Worm (Caenorhabditis elegans) whole organism, late embryonic: ENCODE results near the gene pxl-1.

Experiments
- C08G9.2 ChIP-seq: sonication (generic microtip); optimal IDR thresholded peaks from 2 replicates; lab custom pipeline; 2016; ENCODE audit warnings: mild to moderate bottlenecking, missing genetic modification characterization, moderate library complexity, missing compliant biosample characterization
- F13H6.1 ChIP-seq: sonication (generic microtip); optimal IDR thresholded peaks from 2 replicates; lab custom pipeline; 2016; ENCODE audit warnings: missing genetic modification characterization, missing compliant biosample characterization
- K09A11.1 ChIP-seq: sonication (generic microtip); optimal IDR thresholded peaks from 2 replicates; lab custom pipeline; 2017; ENCODE audit warnings: antibody characterized with exemption, mild to moderate bottlenecking, missing genetic modification characterization, missing compliant biosample characterization; ENCODE audit not compliant: insufficient read depth
- ahr-1 ChIP-seq: sonication (generic microtip); optimal IDR thresholded peaks from 2 replicates; lab custom pipeline; 2016; ENCODE audit warnings: missing genetic modification characterization, missing compliant biosample characterization
- ama-1 ChIP-seq: fragments of 150-350 bp; optimal IDR thresholded peaks from 2 replicates; lab custom pipeline; 2014
- ceh-14 ChIP-seq: sonication (generic microtip); optimal IDR thresholded peaks from 2 replicates; lab custom pipeline; 2016; ENCODE audit warnings: missing genotype, missing genetic modification characterization, missing compliant biosample characterization
- ceh-18 ChIP-seq: sonication (generic microtip); optimal IDR thresholded peaks from 2 replicates; lab custom pipeline; 2016; ENCODE audit warnings: missing genetic modification characterization, missing compliant biosample characterization
- ceh-19 ChIP-seq: fragments of 200-800 bp; sonication (Bioruptor generic); optimal IDR thresholded peaks from 2 replicates; lab custom pipeline; 2018; ENCODE audit warnings: mild to moderate bottlenecking, missing genetic modification characterization, missing compliant biosample characterization
- ceh-2 ChIP-seq: sonication (generic microtip); optimal IDR thresholded peaks from 2 replicates; lab custom pipeline; 2016; ENCODE audit warnings: missing genotype, missing genetic modification characterization, missing compliant biosample characterization
- ceh-22 ChIP-seq: sonication (generic microtip); optimal IDR thresholded peaks from 2 replicates; lab custom pipeline; 2017; ENCODE audit warnings: missing biosample characterization, missing genetic modification characterization
- ceh-34 ChIP-seq: sonication (generic microtip); optimal IDR thresholded peaks from 2 replicates; lab custom pipeline; 2016; ENCODE audit warnings: mild to moderate bottlenecking, missing genetic modification characterization, missing compliant biosample characterization
- ceh-45 ChIP-seq: fragments of 200-800 bp; sonication (Bioruptor generic); IDR thresholded peaks from 2 replicates; pipeline ENCODE4 v1.3.6; 2022; ENCODE audit warnings: missing genetic modification reagents, missing genetic modification characterization, missing compliant biosample characterization
- ceh-6 ChIP-seq: fragments of 200-800 bp; sonication (Bioruptor generic); optimal IDR thresholded peaks from 2 replicates; lab custom pipeline; 2018; ENCODE audit warnings: mild to moderate bottlenecking, missing genetic modification characterization, missing compliant biosample characterization
- che-1 ChIP-seq: sonication (generic microtip); optimal IDR thresholded peaks from 2 replicates; lab custom pipeline; 2016; ENCODE audit warnings: mild to moderate bottlenecking, missing genetic modification characterization, missing compliant biosample characterization
- dmd-4 ChIP-seq: sonication (generic microtip); optimal IDR thresholded peaks from 2 replicates; lab custom pipeline; 2016; ENCODE audit warnings: borderline replicate concordance, missing genetic modification characterization, missing compliant biosample characterization
- elt-2 ChIP-seq: sonication (generic microtip); optimal IDR thresholded peaks from 2 replicates; lab custom pipeline; 2016; ENCODE audit warnings: missing genetic modification reagents, missing genetic modification characterization, missing compliant biosample characterization
- ets-4 ChIP-seq: sonication (generic microtip); optimal IDR thresholded peaks from 2 replicates; lab custom pipeline; 2016; ENCODE audit warnings: missing genetic modification characterization, missing compliant biosample characterization
- fax-1 ChIP-seq: sonication (generic microtip); optimal IDR thresholded peaks from 2 replicates; lab custom pipeline; 2016; ENCODE audit warnings: missing genotype, missing genetic modification characterization, missing compliant biosample characterization
- fkh-10 ChIP-seq: fragments of 150-350 bp; optimal IDR thresholded peaks from 2 replicates; lab custom pipeline; 2014; ENCODE audit warnings: missing biosample characterization, missing genetic modification reagents, missing genetic modification characterization
- fkh-6 ChIP-seq: sonication (generic microtip); optimal IDR thresholded peaks from 2 replicates; lab custom pipeline; 2016; ENCODE audit warnings: missing genetic modification characterization, missing compliant biosample characterization
- hlh-13 ChIP-seq: fragments of 200-800 bp; sonication (Bioruptor generic); optimal IDR thresholded peaks from 2 replicates; lab custom pipeline; 2018; ENCODE audit warnings: mild to moderate bottlenecking, missing genetic modification characterization, missing compliant biosample characterization
- hlh-30 ChIP-seq: sonication (generic microtip); optimal IDR thresholded peaks from 2 replicates; lab custom pipeline; 2017; ENCODE audit warnings: antibody characterized with exemption, missing genetic modification characterization, missing compliant biosample characterization; ENCODE audit not compliant: insufficient read depth
- hlh-8 ChIP-seq: sonication (generic microtip); optimal IDR thresholded peaks from 2 replicates; lab custom pipeline; 2016; ENCODE audit warnings: missing genotype, missing genetic modification characterization, missing compliant biosample characterization
- lim-6 ChIP-seq: sonication (generic microtip); optimal IDR thresholded peaks from 2 replicates; lab custom pipeline; 2016; ENCODE audit warnings: missing genetic modification characterization, missing compliant biosample characterization
- lin-11 ChIP-seq: fragments of 200-800 bp; sonication (Bioruptor generic); optimal IDR thresholded peaks from 2 replicates; lab custom pipeline; 2018; ENCODE audit warnings: mild to moderate bottlenecking, missing genetic modification characterization, missing compliant biosample characterization
- mec-3 ChIP-seq: sonication (generic microtip); optimal IDR thresholded peaks from 2 replicates; lab custom pipeline; 2016; ENCODE audit warnings: borderline replicate concordance, missing genetic modification characterization, missing compliant biosample characterization
- nfya-1 ChIP-seq: sonication (generic microtip); optimal IDR thresholded peaks from 2 replicates; lab custom pipeline; 2017; ENCODE audit warnings: missing genetic modification characterization, mild to moderate bottlenecking, missing compliant biosample characterization, antibody characterized with exemption, moderate library complexity
- npax-4 ChIP-seq: sonication (generic microtip); optimal IDR thresholded peaks from 2 replicates; lab custom pipeline; 2016; ENCODE audit warnings: missing genetic modification characterization, missing compliant biosample characterization
- odd-2 ChIP-seq: sonication (generic microtip); optimal IDR thresholded peaks from 2 replicates; lab custom pipeline; 2017; ENCODE audit warnings: antibody characterized with exemption, mild to moderate bottlenecking, missing genetic modification characterization, missing compliant biosample characterization
- pag-3 ChIP-seq: sonication (generic microtip); optimal IDR thresholded peaks from 2 replicates; lab custom pipeline; 2016; ENCODE audit warnings: missing compliant biosample characterization, missing genetic modification characterization, borderline replicate concordance
- pax-1 ChIP-seq: fragments of 150-350 bp; optimal IDR thresholded peaks from 2 replicates; lab custom pipeline; 2014; ENCODE audit warnings: missing biosample characterization, missing genetic modification characterization
- pha-2 ChIP-seq: sonication (generic microtip); optimal IDR thresholded peaks from 2 replicates; lab custom pipeline; 2017; ENCODE audit warnings: mild to moderate bottlenecking, missing genetic modification characterization, missing compliant biosample characterization
- pha-4 ChIP-seq: fragments of 150-350 bp; optimal IDR thresholded peaks from 2 replicates; lab custom pipeline; 2018; ENCODE audit warnings: missing biosample characterization, missing genetic modification reagents, missing genetic modification characterization
- pqm-1 ChIP-seq: sonication (generic microtip); optimal IDR thresholded peaks from 2 replicates; lab custom pipeline; 2016; ENCODE audit warnings: missing genetic modification characterization, missing compliant biosample characterization
- pros-1 ChIP-seq: fragments of 150-350 bp; optimal IDR thresholded peaks from 2 replicates; lab custom pipeline; 2014; ENCODE audit warnings: missing biosample characterization, missing genetic modification reagents, missing genetic modification characterization
- ref-2 ChIP-seq: sonication (generic microtip); optimal IDR thresholded peaks from 2 replicates; lab custom pipeline; 2016; ENCODE audit warnings: missing genetic modification characterization, missing compliant biosample characterization
- rnt-1 ChIP-seq: sonication (generic microtip); optimal IDR thresholded peaks from 2 replicates; lab custom pipeline; 2016; ENCODE audit warnings: missing genetic modification characterization, missing compliant biosample characterization
- sdc-2 ChIP-seq: sonication (generic microtip); optimal IDR thresholded peaks from 2 replicates; lab custom pipeline; 2016; ENCODE audit warnings: missing genotype, missing genetic modification characterization, missing compliant biosample characterization
- tbx-2 ChIP-seq: sonication (generic microtip); optimal IDR thresholded peaks from 2 replicates; lab custom pipeline; 2016; ENCODE audit warnings: missing genetic modification characterization, missing compliant biosample characterization
- ttx-3 ChIP-seq: sonication (generic microtip); optimal IDR thresholded peaks from 2 replicates; lab custom pipeline; 2016; ENCODE audit warnings: missing genetic modification reagents, missing genetic modification characterization, missing compliant biosample characterization
- unc-3 ChIP-seq, 2 experiments: fragments of 200-800 bp in 1 of 2; sonication (Bioruptor generic) in 1 of 2; sonication (generic microtip) in 1 of 2; conservative IDR thresholded peaks in 1 of 2; optimal IDR thresholded peaks in 1 of 2; 2 replicates each; pipeline versions ENCODE4 v1.3.6 to Lab custom; 2016 to 2022; ENCODE audit warnings: missing compliant biosample characterization in 2 of 2, missing genetic modification characterization in 2 of 2, missing genetic modification reagents in 1 of 2
- unc-42 ChIP-seq: sonication (generic microtip); optimal IDR thresholded peaks from 2 replicates; lab custom pipeline; 2016; ENCODE audit warnings: missing genotype, missing genetic modification characterization, missing compliant biosample characterization
- unc-86 ChIP-seq: sonication (generic microtip); optimal IDR thresholded peaks from 2 replicates; lab custom pipeline; 2016; ENCODE audit warnings: missing genetic modification characterization, missing compliant biosample characterization
- zip-5 ChIP-seq: sonication (generic microtip); optimal IDR thresholded peaks from 2 replicates; lab custom pipeline; 2016; ENCODE audit warnings: missing genetic modification characterization, missing compliant biosample characterization
- ztf-16 ChIP-seq: sonication (generic microtip); optimal IDR thresholded peaks from 2 replicates; lab custom pipeline; 2017; ENCODE audit warnings: missing genetic modification characterization, missing compliant biosample characterization

The pxl-1 gene

ce11 chrIII:5939453-5940296 lies 43.9 kb upstream of the pxl-1 start, which contains the start of gene ubq-1:
ubq-1 (plus strand) TSS chrIII:5940254.
- TF ChIP-seq ref-2 (tag; lab: Kevin White, UChicago) (peak; percentile 36), mec-3 (tag; lab: Kevin White, UChicago) (no peak), ceh-6 (no peak), hlh-30 (peak; percentile 41)

DNA sequence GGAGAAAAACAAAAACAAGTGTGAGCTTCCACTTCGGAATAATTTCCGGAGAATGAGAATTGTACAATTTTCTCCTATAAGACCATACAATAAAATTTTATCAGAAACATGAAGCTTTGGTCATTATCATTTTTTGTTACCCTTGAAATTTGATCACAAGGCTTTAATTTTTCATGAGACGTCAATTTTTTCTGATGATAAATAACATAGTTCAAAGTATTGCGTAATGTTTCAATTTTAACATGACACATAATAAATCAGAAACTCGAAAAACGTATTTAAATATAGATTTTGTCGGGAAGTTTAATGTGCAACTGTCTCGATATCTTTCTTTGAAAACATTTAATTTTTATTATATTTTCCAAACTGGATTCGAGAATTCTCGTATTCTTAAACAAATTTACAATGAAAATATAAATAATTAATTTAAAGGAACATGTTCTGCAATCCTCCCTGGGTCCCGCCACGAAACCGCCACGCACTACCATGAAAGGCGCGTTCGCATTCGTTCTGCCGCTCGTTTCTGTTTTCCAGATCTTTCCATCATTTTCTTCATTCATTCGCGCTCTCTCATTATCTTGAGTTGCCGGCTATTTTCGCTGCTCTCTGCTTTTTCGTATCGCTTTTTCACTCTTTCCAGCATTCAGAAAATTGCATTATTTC lies 43.1 kb upstream of the pxl-1 start:
- TF ChIP-seq pag-3 (tag; lab: Kevin White, UChicago), result no peak
- peak; percentile 13 for TF ChIP-seq unc-42 (tag; lab: Kevin White, UChicago)

DNA sequence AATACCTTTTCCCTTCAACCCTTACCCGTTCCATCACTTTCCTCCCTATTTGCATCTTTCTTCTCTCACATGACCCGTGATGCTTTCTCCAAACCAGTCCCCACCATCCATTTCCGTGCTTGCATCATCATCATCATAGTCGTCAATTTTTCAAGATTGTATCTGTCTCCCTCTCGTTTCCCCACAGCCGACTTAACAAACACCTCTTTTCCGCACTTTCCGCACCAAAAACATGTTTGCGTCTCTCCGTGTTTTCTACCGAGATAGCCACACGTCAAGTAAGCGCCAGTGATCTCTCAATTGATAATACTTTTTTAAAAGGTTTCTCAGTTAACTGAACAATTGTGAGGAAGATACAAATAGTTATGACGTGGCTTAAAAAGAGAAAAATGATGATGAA lies 42.2 kb upstream of the pxl-1 start:
- TF ChIP-seq ttx-3 (tag; lab: Kevin White, UChicago) (no peak), fkh-6 (no peak), tbx-2 (tag; lab: Kevin White, UChicago) (no peak), lin-11 (tag; lab: Kevin White, UChicago) (no peak), pax-1 (tag; lab: Kevin White, UChicago) (no peak), pha-4 (tag; lab: Kevin White, UChicago) (no peak), C08G9.2 (tag; lab: Kevin White, UChicago) (no peak), pha-2 (no peak), ceh-2 (tag; lab: Kevin White, UChicago) (no peak), fkh-10 (no peak), odd-2 (tag; lab: Kevin White, UChicago) (no peak), ceh-14 (tag; lab: Kevin White, UChicago) (no peak), pros-1 (tag; lab: Kevin White, UChicago) (no peak), hlh-30 (peak; percentile 60), unc-42 (tag; lab: Kevin White, UChicago) (no peak), ztf-16 (tag; lab: Kevin White, UChicago) (no peak), che-1 (tag; lab: Kevin White, UChicago) (no peak), hlh-8 (no peak), ceh-34 (tag; lab: Kevin White, UChicago) (no peak), elt-2 (tag; lab: Kevin White, UChicago) (no peak), ceh-18 (tag; lab: Kevin White, UChicago) (peak; percentile 39), npax-4 (tag; lab: Kevin White, UChicago) (no peak), F13H6.1 (tag; lab: Kevin White, UChicago) (peak; percentile 36), hlh-13 (GFP tag; lab: Kevin White, UChicago) (no peak), ceh-45 (no peak), fax-1 (tag; lab: Kevin White, UChicago) (no peak), rnt-1 (tag; lab: Kevin White, UChicago) (peak; percentile 44), ceh-6 (no peak), unc-86 (no peak), zip-5 (tag; lab: Kevin White, UChicago) (no peak), ceh-22 (tag; lab: Kevin White, UChicago) (no peak), pqm-1 (tag; lab: Kevin White, UChicago) (no peak), ets-4 (tag; lab: Kevin White, UChicago) (peak; percentile 75), unc-3 (GFP tag; conservative IDR thresholded peaks at IDR 0.05; lab: Robert Waterston, UW) (no peak), unc-3 (tag; optimal IDR thresholded peaks at IDR 0.05; lab: Kevin White, UChicago) (no peak), K09A11.1 (no peak), ceh-19 (no peak), mec-3 (tag; lab: Kevin White, UChicago) (no peak), sdc-2 (tag; lab: Kevin White, UChicago) (no peak), ahr-1 (tag; lab: Kevin White, UChicago) (no peak), ama-1 (no peak), dmd-4 (tag; lab: Kevin White, UChicago) (no peak), lim-6 (tag; lab: Kevin White, UChicago) (no peak), nfya-1 (no peak)
